Fruit fly (Drosophila melanogaster): ENCODE data around the gene sim.

The sim gene

DNA sequence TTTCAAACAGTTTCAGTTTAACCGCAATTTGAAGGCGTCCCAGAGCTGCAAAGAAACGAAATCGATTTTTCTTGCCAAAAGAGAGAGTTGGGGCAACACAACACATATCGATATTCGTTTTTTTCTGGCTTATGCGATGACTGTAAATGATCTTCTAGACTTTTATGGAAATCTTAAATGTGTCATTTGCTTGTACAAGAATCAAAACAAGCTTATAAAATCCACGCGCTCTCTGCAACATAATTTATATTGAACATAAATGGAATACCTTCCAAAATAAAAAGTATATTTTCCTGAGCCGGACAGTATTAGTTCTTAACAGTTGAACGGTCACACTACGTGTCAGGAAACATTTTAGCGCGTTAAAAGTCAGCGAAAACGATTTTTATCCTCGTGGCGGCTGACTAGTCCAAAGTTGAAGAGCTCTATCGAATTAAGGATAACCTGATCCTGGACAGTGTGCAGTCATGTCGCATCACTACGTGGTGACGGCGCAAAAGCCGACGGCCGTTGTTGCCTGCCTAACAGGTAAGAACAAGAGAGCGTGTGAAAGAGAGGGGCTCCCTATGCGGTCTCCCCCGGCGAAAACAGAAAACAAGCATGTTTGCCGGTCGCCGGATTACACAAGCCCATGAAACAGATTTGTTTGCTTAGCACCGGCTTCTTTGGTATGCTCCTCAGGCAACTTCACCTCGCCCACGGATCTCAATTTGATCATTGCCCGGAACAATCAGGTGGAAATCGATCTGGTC is 5.4 kb upstream of the sim start, which contains the start of gene pic (continued):
- no peak for TF ChIP-seq CG18764 (GFP tag; optimal IDR thresholded peaks at IDR 0.05)
- TF ChIP-seq CG7357 (GFP tag; IDR thresholded peaks at IDR 0.05), result no peak
- no peak for TF ChIP-seq CG1792 (GFP tag; optimal IDR thresholded peaks at IDR 0.05)
- no peak for TF ChIP-seq CG10565 (GFP tag; optimal IDR thresholded peaks at IDR 0.05)
- peak; percentile 65 for TF ChIP-seq inv (GFP tag; IDR thresholded peaks at IDR 0.05; ENCODE audit: partially characterized antibody)
- TF ChIP-seq zfh2 (GFP tag; optimal IDR thresholded peaks at IDR 0.05), result no peak
- no peak for TF ChIP-seq CG43689 (GFP tag; IDR thresholded peaks at IDR 0.05)
- no peak for TF ChIP-seq CG18262 (tag; optimal IDR thresholded peaks at IDR 0.05)
- TF ChIP-seq MESR4 (GFP tag; optimal IDR thresholded peaks at IDR 0.05), result peak; percentile 78
- TF ChIP-seq CG10654 (GFP tag; optimal IDR thresholded peaks at IDR 0.05), result no peak
- TF ChIP-seq CG9817 (tag; optimal IDR thresholded peaks at IDR 0.05), result no peak
- no peak for TF ChIP-seq toy (GFP tag; IDR thresholded peaks at IDR 0.05)
- peak; percentile 72 for TF ChIP-seq unc-4 (GFP tag; IDR thresholded peaks at IDR 0.05; ENCODE audit: partially characterized antibody)
- no peak for TF ChIP-seq CrebB (tag; optimal IDR thresholded peaks at IDR 0.05)
- no peak for TF ChIP-seq CG4707 (GFP tag; optimal IDR thresholded peaks at IDR 0.05)
- TF ChIP-seq ham (GFP tag; IDR thresholded peaks at IDR 0.05), result no peak
- no peak for TF ChIP-seq CG11085 (GFP tag; IDR thresholded peaks at IDR 0.05)
- TF ChIP-seq sqz (GFP tag; optimal IDR thresholded peaks at IDR 0.05), result no peak
- TF ChIP-seq CG13287 (GFP tag; IDR thresholded peaks at IDR 0.05; ENCODE audit: partially characterized antibody), result peak; percentile 87
- no peak for TF ChIP-seq fru (optimal IDR thresholded peaks at IDR 0.05)
- TF ChIP-seq CG17385 (GFP tag; optimal IDR thresholded peaks at IDR 0.05), result peak; percentile 86
- peak; percentile 75 for TF ChIP-seq Bgb (GFP tag; IDR thresholded peaks at IDR 0.05; ENCODE audit: partially characterized antibody)
- peak; percentile 26 for TF ChIP-seq eyg (GFP tag; optimal IDR thresholded peaks at IDR 0.05)
- TF ChIP-seq Dfd (GFP tag; optimal IDR thresholded peaks at IDR 0.05), result no peak
- no peak for TF ChIP-seq CG10979 (tag; optimal IDR thresholded peaks at IDR 0.05)
- peak; percentile 21 for TF ChIP-seq jumu (GFP tag; optimal IDR thresholded peaks at IDR 0.05)
- no peak for TF ChIP-seq fd96Cb (tag; optimal IDR thresholded peaks at IDR 0.05)
- TF ChIP-seq CG15514 (GFP tag; optimal IDR thresholded peaks at IDR 0.05), result peak; percentile 13
- peak; percentile 62 for TF ChIP-seq ato (GFP tag; IDR thresholded peaks at IDR 0.05; ENCODE audit: partially characterized antibody)
- peak; percentile 18 for TF ChIP-seq CG2120 (GFP tag; optimal IDR thresholded peaks at IDR 0.05)
- no peak for TF ChIP-seq wor (GFP tag; IDR thresholded peaks at IDR 0.05)
- no peak for TF ChIP-seq CG18619 (GFP tag; optimal IDR thresholded peaks at IDR 0.05)
- TF ChIP-seq BtbVII (GFP tag; optimal IDR thresholded peaks at IDR 0.05), result no peak
- no peak for TF ChIP-seq CG6813 (GFP tag; optimal IDR thresholded peaks at IDR 0.05)
- TF ChIP-seq CG14667 (GFP tag; IDR thresholded peaks at IDR 0.05), result no peak
- TF ChIP-seq Six4 (GFP tag; optimal IDR thresholded peaks at IDR 0.05), result no peak
- no peak for TF ChIP-seq CG14050 (GFP tag; IDR thresholded peaks at IDR 0.05)
- TF ChIP-seq CG15011 (GFP tag; optimal IDR thresholded peaks at IDR 0.05), result no peak
- peak; percentile 21; the same call in 1 of the 3 replicates for TF ChIP-seq hb (GFP tag; IDR thresholded peaks at IDR 0.05; ENCODE audit: partially characterized antibody)
- no peak for TF ChIP-seq Awh (GFP tag; IDR thresholded peaks at IDR 0.05)
- no peak for TF ChIP-seq Dbx (GFP tag; IDR thresholded peaks at IDR 0.05)
- TF ChIP-seq lbe (GFP tag; optimal IDR thresholded peaks at IDR 0.05), result no peak
- no peak for TF ChIP-seq Hand (GFP tag; optimal IDR thresholded peaks at IDR 0.05)
- TF ChIP-seq lmd (GFP tag; IDR thresholded peaks at IDR 0.05), result no peak
- peak; percentile 64 to 67 for TF ChIP-seq tll (GFP tag; optimal IDR thresholded peaks at IDR 0.05)
- no peak for TF ChIP-seq CG31365 (tag; optimal IDR thresholded peaks at IDR 0.05)
- no peak for TF ChIP-seq Xrp1 (GFP tag; IDR thresholded peaks at IDR 0.05)
- TF ChIP-seq CG7271 (tag; optimal IDR thresholded peaks at IDR 0.05), result no peak
- TF ChIP-seq gsb-n (tag; optimal IDR thresholded peaks at IDR 0.05), result no peak
- TF ChIP-seq ttk (GFP tag; IDR thresholded peaks at IDR 0.05), result no peak

Measured in whole organism, embryonic.